Worm (Caenorhabditis elegans) whole organism, L3 larva: ENCODE results near the gene eri-3.

Experiments
- ama-1 ChIP-seq: fragments of 150-350 bp; optimal IDR thresholded peaks from 2 replicates; lab custom pipeline; 2018
- egl-27 ChIP-seq: sonication (generic microtip); optimal IDR thresholded peaks from 4 replicates; lab custom pipeline; 2017; ENCODE audit warnings: missing biosample characterization, missing genetic modification reagents, missing genetic modification characterization
- egl-5 ChIP-seq: fragments of 150-350 bp; optimal IDR thresholded peaks from 2 replicates; lab custom pipeline; 2017; ENCODE audit warnings: missing biosample characterization, missing genetic modification reagents, missing genetic modification characterization, inconsistent platforms
- elt-1 ChIP-seq: fragments of 150-350 bp; optimal IDR thresholded peaks from 2 replicates; lab custom pipeline; 2014; ENCODE audit warnings: missing biosample characterization, missing genetic modification characterization
- elt-2 ChIP-seq: sonication (generic microtip); optimal IDR thresholded peaks from 2 replicates; lab custom pipeline; 2016; ENCODE audit warnings: missing genetic modification reagents, mild to moderate bottlenecking, missing genetic modification characterization, missing compliant biosample characterization
- elt-3 ChIP-seq, 3 experiments: fragments of 150-350 bp in 1 of 3; sonication (generic microtip) in 2 of 3; optimal IDR thresholded peaks; 2 replicates in 2 of 3; 4 replicates in 1 of 3; lab custom pipeline; 2014 to 2017; ENCODE audit warnings: missing biosample characterization in 3 of 3, missing genetic modification characterization in 3 of 3
- mdl-1 ChIP-seq: fragments of 150-350 bp; optimal IDR thresholded peaks from 2 replicates; lab custom pipeline; 2014; ENCODE audit warnings: missing biosample characterization, missing genetic modification characterization
- nhr-237 ChIP-seq: fragments of 150-350 bp; optimal IDR thresholded peaks from 2 replicates; lab custom pipeline; 2014; ENCODE audit warnings: missing biosample characterization, missing genetic modification characterization
- nhr-25 ChIP-seq: sonication (generic microtip); optimal IDR thresholded peaks from 2 replicates; lab custom pipeline; 2017; ENCODE audit warnings: missing biosample characterization, missing genetic modification characterization
- pqm-1 ChIP-seq: fragments of 150-350 bp; optimal IDR thresholded peaks from 2 replicates; lab custom pipeline; 2017; ENCODE audit warnings: missing biosample characterization, missing genetic modification characterization, inconsistent platforms
- tbx-2 ChIP-seq: sonication (generic microtip); optimal IDR thresholded peaks from 2 replicates; lab custom pipeline; 2016; ENCODE audit warnings: mild to moderate bottlenecking, missing genetic modification characterization, missing compliant biosample characterization
- unc-39 ChIP-seq: sonication (generic microtip); optimal IDR thresholded peaks from 4 replicates; lab custom pipeline; 2017; ENCODE audit warnings: missing biosample characterization, missing genetic modification characterization

ce11 chrII:1084899-1085298 is 38.4 kb upstream of the eri-3 start:
- TF ChIP-seq unc-39 (tag; lab: Kevin White, UChicago) (no peak), mdl-1 (no peak), nhr-237 (no peak), elt-3 (tag; optimal IDR thresholded peaks at IDR 0.05; lab: Kevin White, UChicago) (no peak), nhr-25 (tag; lab: Kevin White, UChicago) (no peak), elt-1 (no peak), egl-5 (tag; lab: Kevin White, UChicago) (peak; percentile 57), egl-27 (no peak), pqm-1 (tag; lab: Kevin White, UChicago) (no peak), ama-1 (lab: Kevin White, UChicago) (no peak), tbx-2 (tag; lab: Kevin White, UChicago) (no peak), elt-2 (no peak)
